Worm (Caenorhabditis elegans) whole organism, L4 larva: ENCODE data around the gene R02F2.8.

Source experiments
- ctbp-1 ChIP-seq: fragments of 200-800 bp; sonication (Bioruptor generic); IDR thresholded peaks from 2 replicates; pipeline ENCODE4 v1.3.6; 2022; ENCODE audit warnings: missing genetic modification reagents, missing genetic modification characterization, missing compliant biosample characterization
- egl-27 ChIP-seq: sonication (generic microtip); optimal IDR thresholded peaks from 3 replicates; lab custom pipeline; 2017; ENCODE audit warnings: missing biosample characterization, missing genetic modification reagents, missing genetic modification characterization
- nhr-25 ChIP-seq: sonication (generic microtip); optimal IDR thresholded peaks from 2 replicates; lab custom pipeline; 2017; ENCODE audit warnings: missing genetic modification characterization, mild to moderate bottlenecking, missing compliant biosample characterization, antibody characterized with exemption, moderate library complexity, borderline replicate concordance; ENCODE audit not compliant: insufficient read depth
- snpc-4 ChIP-seq: fragments of 150-350 bp; optimal IDR thresholded peaks from 2 replicates; lab custom pipeline; 2014; ENCODE audit warnings: missing biosample characterization, missing genetic modification characterization
- tag-97 ChIP-seq: fragments of 200-800 bp; sonication (Bioruptor generic); IDR thresholded peaks from 2 replicates; pipeline ENCODE4 v1.3.6; 2022; ENCODE audit warnings: missing genetic modification characterization, missing compliant biosample characterization

DNA sequence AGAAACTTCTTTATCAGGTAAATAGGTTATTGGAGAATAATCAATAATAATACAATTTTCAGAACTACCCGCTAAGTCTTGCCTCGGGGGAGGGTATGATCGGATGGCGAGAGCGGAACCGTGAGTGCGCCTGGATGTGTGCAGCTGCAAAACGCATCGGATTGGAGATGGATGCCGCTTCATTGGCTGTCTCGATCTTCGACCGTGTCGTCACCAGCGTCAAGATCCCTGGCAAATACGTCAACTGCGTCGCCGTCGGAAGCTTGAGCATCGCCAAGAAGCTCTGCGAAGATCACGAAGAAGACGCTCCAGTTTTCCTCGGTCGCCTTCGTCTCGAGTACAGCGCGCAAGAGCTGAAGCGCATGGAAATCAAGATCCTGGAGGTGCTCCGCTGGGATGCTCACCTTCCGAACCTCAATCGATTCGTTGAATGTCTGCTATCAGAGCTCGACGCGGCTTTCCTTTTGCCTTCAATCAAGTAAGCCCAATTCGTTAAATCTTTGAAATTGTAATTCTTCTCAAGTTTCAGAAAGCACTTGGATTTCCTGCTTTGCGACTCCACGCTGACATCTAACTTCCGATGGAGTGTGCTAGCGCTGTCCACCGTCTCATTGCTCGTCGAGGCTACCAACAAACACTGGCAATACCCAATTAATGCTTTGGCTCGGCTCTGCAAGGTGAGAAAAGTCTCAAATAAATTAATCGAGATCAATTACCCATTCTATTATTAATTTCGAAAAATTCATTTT lies 9.8 kb upstream of the R02F2.8 start:
- TF ChIP-seq tag-97 (GFP tag; lab: Robert Waterston, UW) (no peak), snpc-4 (no peak), egl-27 (tag; lab: Kevin White, UChicago) (no peak), ctbp-1 (no peak), nhr-25 (tag; lab: Kevin White, UChicago) (no peak)
